Fruit fly (Drosophila melanogaster) whole organism, larva: ENCODE data around the gene Ndae1.

Source experiments
- noc ChIP-seq: fragments of 200-800 bp; sonication (Bioruptor generic); optimal IDR thresholded peaks from 3 replicates; lab custom pipeline; 2019; ENCODE audit warnings: missing biosample characterization, mild to moderate bottlenecking, missing genetic modification characterization, moderate library complexity

Gene Ndae1

DNA sequence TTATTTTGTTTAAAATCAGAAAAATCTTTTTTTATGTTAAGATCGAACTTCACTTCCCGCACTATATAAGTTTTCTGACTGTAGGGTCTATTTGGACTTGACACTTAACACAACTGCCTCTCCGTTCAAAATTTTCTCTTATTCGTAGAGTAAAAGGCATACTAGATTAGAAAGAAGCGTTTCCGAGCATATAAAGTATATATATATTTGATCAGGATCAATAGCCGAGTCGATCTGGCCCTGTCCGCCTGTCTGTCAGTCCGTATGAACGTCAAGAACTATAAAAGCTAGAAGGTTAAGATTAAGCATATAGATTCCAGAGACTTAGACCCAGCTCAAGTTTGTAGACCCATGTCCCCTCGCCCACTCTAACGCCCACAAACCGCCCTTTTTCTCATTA is 16.4 kb downstream of the Ndae1 start, which contains the start of gene CG43800:
TSS of gene CG43800 (minus strand) at position 101 of the 400 bp plus-strand sequence.
- TF ChIP-seq noc (tag; lab: Kevin White, UChicago) = no peak

dm6 chr2L:7227434-7227833 is 21.7 kb downstream of the Ndae1 start, which contains the start of gene CG43799:
TSS of gene CG43799 (plus strand) at chr2L:7227734.
- TF ChIP-seq noc (tag; lab: Kevin White, UChicago) = no peak

DNA sequence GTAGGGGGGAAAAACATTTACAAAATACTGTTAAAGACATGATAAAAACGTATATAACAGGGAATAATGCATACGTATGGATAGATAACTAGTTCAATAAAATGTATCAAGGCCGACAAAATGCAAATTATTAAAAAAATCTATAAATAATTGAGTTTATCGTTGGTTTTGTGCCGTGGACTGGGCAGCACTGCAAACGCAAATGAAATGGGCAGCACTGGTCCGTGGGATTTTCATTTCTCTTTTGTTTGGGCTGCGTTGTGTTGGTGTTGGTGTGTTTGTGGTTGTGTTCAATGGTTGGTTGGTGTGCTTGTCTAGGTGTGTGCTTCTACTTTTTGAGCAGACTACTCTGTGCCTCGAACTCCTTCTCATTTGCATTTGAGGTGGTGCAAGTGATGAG is 22.6 kb downstream of the Ndae1 start:
- TF ChIP-seq noc (tag; lab: Kevin White, UChicago) = no peak

DNA sequence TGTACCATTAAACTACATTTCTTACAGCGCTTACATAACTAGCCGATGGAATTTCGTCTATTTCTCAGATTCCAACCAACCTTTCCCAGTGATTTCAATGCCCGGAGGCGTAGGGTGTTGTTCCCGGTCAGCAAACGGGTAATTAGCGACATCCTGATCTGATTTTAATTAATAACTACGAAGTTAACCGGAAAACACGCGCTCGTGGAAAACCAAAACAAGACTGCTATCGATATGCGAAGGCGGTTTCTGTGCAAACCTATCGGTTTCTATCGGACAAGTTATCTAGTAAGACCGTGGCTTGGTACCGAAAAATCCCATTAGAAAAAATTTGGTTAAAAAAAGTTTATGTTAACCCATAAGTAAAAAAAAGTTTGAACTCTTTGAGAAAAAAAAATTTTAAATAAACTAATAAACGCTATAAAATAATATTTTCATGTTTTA is 26.3 kb downstream of the Ndae1 start, which contains the start of gene mEFG1:
TSS of gene mEFG1 (minus strand) at position 253 of the 444 bp plus-strand sequence.
- TF ChIP-seq noc (tag; lab: Kevin White, UChicago) = no peak

- TF ChIP-seq noc (tag; lab: Kevin White, UChicago) = peak; percentile 20
Observed at dm6 chr2L:7219650-7220267, 29.4 kb downstream of the Ndae1 start, which contains the start of gene CG13784. TSS of gene CG13784 (minus strand) at chr2L:7220033.

DNA sequence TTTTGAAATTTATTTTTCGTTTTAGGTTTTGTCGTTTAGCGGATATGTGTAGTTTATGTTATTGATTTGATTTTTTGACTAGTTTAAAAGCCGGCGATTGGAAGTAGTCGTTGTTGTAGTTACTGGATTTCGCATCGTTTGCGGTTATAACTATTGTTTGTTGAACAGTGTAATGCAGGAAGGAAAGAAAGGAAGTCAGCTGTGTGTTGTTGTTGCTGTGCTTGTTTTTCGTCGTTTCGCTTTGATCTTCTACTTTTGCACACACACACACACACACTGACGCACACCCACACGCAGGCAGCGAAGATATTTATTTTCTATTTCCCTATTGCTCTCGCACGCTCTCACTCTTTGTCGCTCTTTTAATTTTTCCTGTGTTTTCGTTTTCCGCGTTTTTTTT is 30.0 kb downstream of the Ndae1 start:
- no peak for TF ChIP-seq noc (tag; lab: Kevin White, UChicago)

dm6 chr2L:7217931-7218330 is 31.2 kb downstream of the Ndae1 start:
- TF ChIP-seq noc (tag; lab: Kevin White, UChicago) = peak; percentile 4

DNA sequence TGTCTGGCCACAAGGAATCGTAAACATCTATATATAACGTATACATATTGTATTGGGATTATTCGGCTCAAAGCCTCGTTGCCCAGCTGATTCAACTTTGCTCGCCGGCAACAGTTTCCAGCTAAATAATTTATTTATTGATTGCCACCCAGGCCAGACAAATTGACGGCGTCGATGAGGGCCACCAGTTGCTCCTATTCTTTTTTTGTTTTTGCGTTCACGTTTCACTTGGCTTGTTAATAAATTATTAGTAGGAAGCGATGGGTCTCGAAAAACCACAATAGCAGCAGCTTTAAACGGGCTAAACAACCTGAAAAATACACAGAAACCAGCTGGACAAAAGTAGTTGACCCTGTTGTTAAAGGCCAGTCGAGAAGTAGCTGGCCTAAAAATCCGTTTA is 32.1 kb downstream of the Ndae1 start:
- TF ChIP-seq noc (tag; lab: Kevin White, UChicago) = no peak

DNA sequence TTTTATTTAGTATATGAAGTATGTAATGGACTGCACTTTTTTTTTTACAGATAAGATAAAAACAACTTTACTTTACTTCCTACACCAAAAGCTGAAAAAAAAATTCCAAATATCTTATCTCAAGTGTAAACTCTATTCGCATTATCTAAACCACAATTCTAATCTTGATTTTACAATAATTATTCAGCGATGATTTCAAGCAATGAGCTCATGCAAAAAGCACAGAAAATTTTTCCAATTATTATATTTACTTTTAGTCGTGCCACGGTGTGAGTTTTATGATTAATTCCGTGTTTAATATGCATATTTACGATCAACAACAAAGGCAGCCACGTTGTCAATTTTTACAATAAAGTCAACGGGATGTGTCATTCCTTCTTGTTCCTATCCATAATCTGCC is 32.9 kb downstream of the Ndae1 start:
- TF ChIP-seq noc (tag; lab: Kevin White, UChicago) = no peak

DNA sequence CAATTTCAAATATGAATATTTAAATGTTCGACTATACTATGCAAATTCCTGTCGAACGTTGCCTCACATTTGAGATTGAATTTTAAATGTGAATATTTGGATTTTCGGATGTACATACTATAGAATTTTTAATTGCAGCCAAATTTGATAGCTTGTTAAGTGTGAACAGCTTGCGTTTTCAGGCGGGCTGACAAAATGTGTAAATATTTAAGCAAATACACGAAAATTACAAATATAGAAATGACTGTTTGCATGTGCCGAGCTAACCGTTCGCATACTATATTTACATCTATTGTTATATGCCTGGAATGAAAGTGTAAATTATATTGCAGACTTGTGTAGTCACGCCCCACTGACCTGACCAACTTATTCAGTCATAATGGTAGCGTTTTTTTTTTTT is 33.5 kb downstream of the Ndae1 start:
- TF ChIP-seq noc (tag; lab: Kevin White, UChicago) = no peak

dm6 chr2L:7214885-7215284 is 34.3 kb downstream of the Ndae1 start:
- no peak for TF ChIP-seq noc (tag; lab: Kevin White, UChicago)

dm6 chr2L:7213532-7213931 is 35.6 kb downstream of the Ndae1 start:
- no peak for TF ChIP-seq noc (tag; lab: Kevin White, UChicago)

dm6 chr2L:7207660-7208059 is 41.5 kb downstream of the Ndae1 start:
- no peak for TF ChIP-seq noc (tag; lab: Kevin White, UChicago)

DNA sequence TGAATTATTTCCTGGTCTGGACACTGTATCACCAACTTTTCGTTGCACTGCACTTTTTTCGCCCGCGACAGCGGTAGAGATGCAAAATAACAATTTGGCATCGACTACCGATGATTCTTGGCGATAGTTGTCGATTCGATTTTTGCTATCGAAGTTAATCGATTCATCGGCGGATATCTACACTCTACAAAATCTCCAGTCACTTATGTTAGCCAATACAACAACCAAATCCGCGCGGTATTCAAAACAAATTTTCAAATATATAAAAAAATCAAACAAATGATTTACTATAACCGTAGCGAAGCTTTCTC is 45.0 kb downstream of the Ndae1 start, which contains the start of gene CG4502:
TSS of gene CG4502 (minus strand) at position 93 of the 311 bp plus-strand sequence.
- no peak for TF ChIP-seq noc (tag; lab: Kevin White, UChicago)

DNA sequence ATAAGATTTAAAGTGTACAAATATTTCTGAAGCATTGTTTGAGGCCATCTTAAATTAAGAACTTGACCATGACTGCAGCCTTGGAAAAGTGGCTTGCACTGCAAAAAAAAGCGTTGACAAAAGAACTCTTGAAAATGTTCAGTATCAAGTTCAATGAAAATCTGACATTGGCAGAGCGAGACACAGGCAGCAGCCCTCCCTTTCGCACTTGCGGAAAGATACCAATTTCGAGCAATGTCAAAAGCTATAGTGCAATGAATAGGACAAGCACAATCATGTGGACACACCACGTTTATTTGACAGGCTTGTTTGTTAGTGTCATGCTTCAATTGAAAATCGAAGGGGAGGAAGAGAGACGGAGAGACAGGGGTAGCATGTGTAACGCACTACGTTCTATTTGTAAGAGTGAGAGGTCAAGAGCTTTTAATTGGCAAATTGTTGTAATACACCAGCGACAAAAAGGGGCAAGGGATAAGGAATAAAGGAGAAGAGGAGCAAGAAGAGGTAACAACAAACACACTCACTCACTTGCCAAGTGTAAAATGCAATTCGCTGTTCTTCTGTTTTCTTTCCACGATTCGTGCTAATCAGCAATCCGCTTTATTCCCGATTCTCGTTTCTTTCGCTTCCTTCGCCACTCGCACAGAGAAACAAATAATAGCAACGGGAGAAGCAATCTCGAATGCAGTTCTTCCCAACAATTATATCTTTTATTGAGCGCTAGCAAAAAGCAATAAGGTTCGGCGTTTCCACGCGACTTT is 45.6 kb downstream of the Ndae1 start:
- TF ChIP-seq noc (tag; lab: Kevin White, UChicago) = no peak

- no peak for TF ChIP-seq noc (tag; lab: Kevin White, UChicago)
Observed at dm6 chr2L:7200168-7200567, 49.0 kb downstream of the Ndae1 start.

- no peak for TF ChIP-seq noc (tag; lab: Kevin White, UChicago)
Observed at dm6 chr2L:7199635-7200110, 49.5 kb downstream of the Ndae1 start.
